Worm (Caenorhabditis elegans) whole organism, L4 larva: ENCODE measurements around the gene Y62E10A.13.

ENCODE experiments used
- fos-1 ChIP-seq: fragments of 150-350 bp; optimal IDR thresholded peaks from 2 replicates; lab custom pipeline; 2014; ENCODE audit warnings: missing biosample characterization, missing genetic modification characterization
- hif-1 ChIP-seq, 2 experiments: sonication (generic microtip); optimal IDR thresholded peaks; 2 replicates each; lab custom pipeline; 2016 to 2017; ENCODE audit warnings: missing compliant biosample characterization in 2 of 2, missing genetic modification characterization in 2 of 2, missing genetic modification reagents in 2 of 2, missing genotype in 2 of 2, mild to moderate bottlenecking in 1 of 2
- lin-13 ChIP-seq: fragments of 150-350 bp; optimal IDR thresholded peaks from 2 replicates; lab custom pipeline; 2014; ENCODE audit warnings: missing biosample characterization, missing genetic modification reagents, missing genetic modification characterization
- mdl-1 ChIP-seq, 2 experiments: fragments of 150-350 bp in 1 of 2; sonication (generic microtip) in 1 of 2; optimal IDR thresholded peaks; 2 replicates each; lab custom pipeline; 2014 to 2017; ENCODE audit warnings: missing biosample characterization in 2 of 2, missing genetic modification characterization in 2 of 2
- nhr-102 ChIP-seq: sonication (generic microtip); optimal IDR thresholded peaks from 2 replicates; lab custom pipeline; 2016; ENCODE audit warnings: mild to moderate bottlenecking, missing genetic modification characterization, moderate library complexity, missing compliant biosample characterization
- nhr-11 ChIP-seq: fragments of 150-350 bp; optimal IDR thresholded peaks from 2 replicates; lab custom pipeline; 2014; ENCODE audit warnings: missing biosample characterization, missing genetic modification characterization
- nhr-111 ChIP-seq: fragments of 200-800 bp; sonication (Bioruptor generic); optimal IDR thresholded peaks from 2 replicates; lab custom pipeline; 2018; ENCODE audit warnings: mild to moderate bottlenecking, missing genetic modification characterization, missing compliant biosample characterization
- nhr-28 ChIP-seq: fragments of 150-350 bp; optimal IDR thresholded peaks from 2 replicates; lab custom pipeline; 2014; ENCODE audit warnings: missing biosample characterization, missing genetic modification characterization
- spr-3 ChIP-seq: fragments of 200-800 bp; sonication (Bioruptor generic); optimal IDR thresholded peaks from 2 replicates; lab custom pipeline; 2018; ENCODE audit warnings: mild to moderate bottlenecking, missing genetic modification characterization, missing compliant biosample characterization
- zfp-3 ChIP-seq: fragments of 200-800 bp; sonication (Bioruptor generic); conservative IDR thresholded peaks from 2 replicates; pipeline ENCODE4 v1.3.6; 2022; ENCODE audit warnings: missing genetic modification reagents, missing genetic modification characterization, missing compliant biosample characterization

DNA sequence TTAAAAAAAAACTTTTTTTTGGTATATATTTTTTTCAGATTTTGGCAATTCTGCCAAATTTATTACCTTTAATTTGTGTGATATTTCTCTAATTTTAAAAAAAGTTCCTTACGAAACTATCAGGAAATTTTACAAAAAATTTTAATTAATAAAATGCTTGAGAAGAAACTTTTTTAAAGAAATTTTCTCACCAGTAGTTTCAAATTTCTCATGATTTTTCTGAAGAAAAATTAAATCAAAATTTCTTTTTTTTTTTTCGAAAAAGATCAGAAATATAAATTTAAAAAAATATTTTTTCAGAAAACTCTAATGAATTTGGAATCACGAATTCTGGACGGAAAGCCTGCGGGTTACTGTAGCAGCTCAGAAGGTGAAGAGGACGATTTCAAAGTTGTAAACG is 21.1 kb downstream of the Y62E10A.13 start, which contains the start of gene mau-8:
- no peak for TF ChIP-seq mdl-1 (tag; optimal IDR thresholded peaks at IDR 0.05; lab: Kevin White, UChicago)
- TF ChIP-seq nhr-28 (tag; lab: Kevin White, UChicago), result no peak
- TF ChIP-seq zfp-3 (GFP tag; lab: Robert Waterston, UW), result no peak
- TF ChIP-seq hif-1 (tag; optimal IDR thresholded peaks at IDR 0.05; lab: Kevin White, UChicago), result no peak
- no peak for TF ChIP-seq nhr-11 (tag; lab: Kevin White, UChicago)
- TF ChIP-seq lin-13 (GFP tag; lab: Kevin White, UChicago), result no peak
- TF ChIP-seq fos-1, result no peak
- no peak for TF ChIP-seq nhr-102 (tag; lab: Kevin White, UChicago)
- no peak for TF ChIP-seq spr-3 (GFP tag; lab: Kevin White, UChicago)
- no peak for TF ChIP-seq nhr-111 (GFP tag; lab: Kevin White, UChicago)
